Worm (Caenorhabditis elegans): Measurements from ENCODE around the gene irld-56.

irld-56 gene

ce11 chrIV:14033752-14034570 lies 14.2 kb upstream of the irld-56 start (continued):
- TF ChIP-seq gei-17 (GFP tag; optimal IDR thresholded peaks at IDR 0.05) = peak; percentile 86
- no peak for TF ChIP-seq lsy-27 (tag; optimal IDR thresholded peaks at IDR 0.05; ENCODE audit: borderline replicate concordance, insufficient read depth)
- TF ChIP-seq D2030.7 (GFP tag; IDR thresholded peaks at IDR 0.05) = 0 out of 2 replicates have a peak, but pooled peaks have one; percentile 14
- peak; percentile 45; the same call in 1 of the 2 replicates for TF ChIP-seq pbrm-1 (GFP tag; IDR thresholded peaks at IDR 0.05)
- no peak for TF ChIP-seq C06A6.2 (GFP tag; conservative IDR thresholded peaks at IDR 0.05)
- TF ChIP-seq F10E7.11 (tag; optimal IDR thresholded peaks at IDR 0.05) = peak; percentile 41
- TF ChIP-seq mxl-1 (tag; optimal IDR thresholded peaks at IDR 0.05) = peak; percentile 38
- TF ChIP-seq hmg-20 (GFP tag; IDR thresholded peaks at IDR 0.05) = no peak
- TF ChIP-seq B0035.1 (tag; optimal IDR thresholded peaks at IDR 0.05) = peak; percentile 59
- TF ChIP-seq tbp1 (GFP tag; optimal IDR thresholded peaks at IDR 0.05) = peak; percentile 66
- no peak for TF ChIP-seq ccch-3 (GFP tag; optimal IDR thresholded peaks at IDR 0.05)
- TF ChIP-seq F23B12.7 (tag; optimal IDR thresholded peaks at IDR 0.05; ENCODE audit: insufficient read depth) = no peak
- TF ChIP-seq F49E8.2 (tag; optimal IDR thresholded peaks at IDR 0.05; ENCODE audit: insufficient read depth) = no peak
- peak; percentile 49 for TF ChIP-seq ztf-26 (tag; optimal IDR thresholded peaks at IDR 0.05)
- TF ChIP-seq efl-1 (GFP tag; optimal IDR thresholded peaks at IDR 0.05) = no peak
- TF ChIP-seq egl-44 (GFP tag; IDR thresholded peaks at IDR 0.05) = no peak; the same call in 1 of the 2 replicates
- TF ChIP-seq ceh-91 (GFP tag; IDR thresholded peaks at IDR 0.05) = no peak
- peak; percentile 29 for TF ChIP-seq B0261.1 (tag; optimal IDR thresholded peaks at IDR 0.05)
- TF ChIP-seq F57C9.4 (tag; optimal IDR thresholded peaks at IDR 0.05) = peak; percentile 55
- TF ChIP-seq F57A8.1 (GFP tag; optimal IDR thresholded peaks at IDR 0.05) = no peak
- TF ChIP-seq lir-1 (GFP tag; conservative IDR thresholded peaks at IDR 0.05) = no peak
- TF ChIP-seq cebp-1 (GFP tag; IDR thresholded peaks at IDR 0.05) = no peak
- peak; percentile 88 for TF ChIP-seq cebp-1 (tag; optimal IDR thresholded peaks at IDR 0.05)
- peak; percentile 22 for TF ChIP-seq snpc-4 (GFP tag; optimal IDR thresholded peaks at IDR 0.05)
- no peak for TF ChIP-seq snpc-4 (tag; optimal IDR thresholded peaks at IDR 0.05)
- no peak for TF ChIP-seq nhr-80 (tag; optimal IDR thresholded peaks at IDR 0.05)
- TF ChIP-seq nhr-179 (tag; optimal IDR thresholded peaks at IDR 0.05) = peak; percentile 34
- peak; percentile 77; the same call in 1 of the 2 replicates for TF ChIP-seq dox-1 (GFP tag; IDR thresholded peaks at IDR 0.05)
- no peak for TF ChIP-seq hmg-1.2 (GFP tag; IDR thresholded peaks at IDR 0.05)
- peak; percentile 96 for TF ChIP-seq fkh-3 (tag; optimal IDR thresholded peaks at IDR 0.05)
- no peak for TF ChIP-seq ztf-22 (GFP tag; optimal IDR thresholded peaks at IDR 0.05)
- no peak for TF ChIP-seq ztf-18 (tag; optimal IDR thresholded peaks at IDR 0.05)
- no peak for TF ChIP-seq ceh-79 (tag; optimal IDR thresholded peaks at IDR 0.05)
- no peak for TF ChIP-seq attf-5 (GFP tag; optimal IDR thresholded peaks at IDR 0.05)
- TF ChIP-seq ceh-27 (GFP tag; optimal IDR thresholded peaks at IDR 0.05) = peak; percentile 44
- TF ChIP-seq rcor-1 (GFP tag; IDR thresholded peaks at IDR 0.05) = peak; percentile 48
- TF ChIP-seq somi-1 (GFP tag; optimal IDR thresholded peaks at IDR 0.05) = peak; percentile 28
- no peak for TF ChIP-seq sea-2 (GFP tag; IDR thresholded peaks at IDR 0.05)
- TF ChIP-seq mel-28 (tag; optimal IDR thresholded peaks at IDR 0.05; ENCODE audit: borderline replicate concordance) = peak; percentile 91
- TF ChIP-seq mes-4 (tag; optimal IDR thresholded peaks at IDR 0.05) = no peak
- TF ChIP-seq tbx-9 (tag; optimal IDR thresholded peaks at IDR 0.05; ENCODE audit: borderline replicate concordance) = no peak
- TF ChIP-seq B0336.3 (GFP tag; IDR thresholded peaks at IDR 0.05) = peak; percentile 65
- TF ChIP-seq sdz-38 (tag; optimal IDR thresholded peaks at IDR 0.05) = no peak
- 0 out of 2 replicates have a peak, but pooled peaks have one; percentile 20 for TF ChIP-seq attf-6 (GFP tag; IDR thresholded peaks at IDR 0.05)
- TF ChIP-seq ZK185.1 (tag; optimal IDR thresholded peaks at IDR 0.05; ENCODE audit: poor library complexity, severe bottlenecking) = peak; percentile 76
- peak; percentile 77 for TF ChIP-seq zim-3 (tag; optimal IDR thresholded peaks at IDR 0.05)
- TF ChIP-seq nfyb-1 (GFP tag; IDR thresholded peaks at IDR 0.05) = peak; percentile 83

Measured in whole organism, young adult.